Worm (Caenorhabditis elegans) whole organism, L1 larva: ENCODE data around the gene gop-3.
A peak's percentile ranks its signal among the peaks of the same experiment; 100 is the strongest.

Source experiments
- C16A3.4 ChIP-seq: fragments of 150-350 bp; optimal IDR thresholded peaks from 2 replicates; lab custom pipeline; 2014; ENCODE audit warnings: missing biosample characterization, missing genetic modification characterization
- aha-1 ChIP-seq: fragments of 150-350 bp; optimal IDR thresholded peaks from 2 replicates; lab custom pipeline; 2014; ENCODE audit warnings: missing biosample characterization, missing genetic modification characterization
- blmp-1 ChIP-seq: fragments of 150-350 bp; optimal IDR thresholded peaks from 2 replicates; lab custom pipeline; 2014; ENCODE audit warnings: missing biosample characterization, missing genetic modification characterization
- ceh-88 ChIP-seq: fragments of 200-800 bp; sonication (Bioruptor generic); IDR thresholded peaks from 2 replicates; pipeline ENCODE4 v1.3.6; 2022; ENCODE audit warnings: missing genetic modification characterization, missing compliant biosample characterization
- dsc-1 ChIP-seq: sonication (generic microtip); optimal IDR thresholded peaks from 2 replicates; lab custom pipeline; 2016; ENCODE audit warnings: mild to moderate bottlenecking, missing genetic modification characterization, missing compliant biosample characterization
- efl-1 ChIP-seq, 4 experiments: fragments of 150-350 bp; optimal IDR thresholded peaks in 3 of 4; peaks in 1 of 4; 1 replicate in 1 of 4; 2 replicates in 3 of 4; lab custom pipeline; 2014; ENCODE audit warnings: missing biosample characterization in 2 of 4, missing genetic modification characterization in 2 of 4, missing genetic modification reagents in 2 of 4
- egl-13 ChIP-seq: sonication (generic microtip); optimal IDR thresholded peaks from 2 replicates; lab custom pipeline; 2016; ENCODE audit warnings: missing genotype, missing genetic modification reagents, missing genetic modification characterization, missing compliant biosample characterization
- elt-2 ChIP-seq: sonication (generic microtip); optimal IDR thresholded peaks from 2 replicates; lab custom pipeline; 2016; ENCODE audit warnings: missing genetic modification characterization, mild to moderate bottlenecking, inconsistent platforms, missing compliant biosample characterization, missing genetic modification reagents
- ets-5 ChIP-seq: fragments of 200-800 bp; sonication (Bioruptor generic); IDR thresholded peaks from 2 replicates; pipeline ENCODE4 v1.3.6; 2022; ENCODE audit warnings: missing genetic modification characterization, missing compliant biosample characterization
- fkh-10 ChIP-seq: sonication (generic microtip); optimal IDR thresholded peaks from 2 replicates; lab custom pipeline; 2017; ENCODE audit warnings: missing biosample characterization, missing genetic modification reagents, missing genetic modification characterization
- fkh-8 ChIP-seq: sonication (generic microtip); optimal IDR thresholded peaks from 2 replicates; lab custom pipeline; 2016; ENCODE audit warnings: mild to moderate bottlenecking, missing genetic modification characterization, missing compliant biosample characterization
- fos-1 ChIP-seq: fragments of 150-350 bp; optimal IDR thresholded peaks from 2 replicates; lab custom pipeline; 2014; ENCODE audit warnings: missing biosample characterization, missing genetic modification characterization
- hlh-4 ChIP-seq: sonication (generic microtip); optimal IDR thresholded peaks from 2 replicates; lab custom pipeline; 2016; ENCODE audit warnings: mild to moderate bottlenecking, missing genetic modification characterization, missing compliant biosample characterization
- hpl-2 ChIP-seq: fragments of 150-350 bp; optimal IDR thresholded peaks from 2 replicates; lab custom pipeline; 2014; ENCODE audit warnings: missing biosample characterization, missing genetic modification reagents, missing genetic modification characterization
- isw-1 ChIP-seq: fragments of 200-800 bp; sonication (Bioruptor generic); IDR thresholded peaks from 2 replicates; pipeline ENCODE4 v1.3.6; 2022; ENCODE audit warnings: missing genetic modification characterization, missing compliant biosample characterization
- lin-13 ChIP-seq: fragments of 150-350 bp; optimal IDR thresholded peaks from 2 replicates; lab custom pipeline; 2014; ENCODE audit warnings: missing biosample characterization, missing genetic modification reagents, missing genetic modification characterization
- lin-35 ChIP-seq, 2 experiments: fragments of 150-350 bp; optimal IDR thresholded peaks; 2 replicates each; lab custom pipeline; 2014; ENCODE audit warnings: missing biosample characterization in 2 of 2, missing genetic modification characterization in 2 of 2, missing genetic modification reagents in 2 of 2
- lir-3 ChIP-seq: sonication (generic microtip); optimal IDR thresholded peaks from 2 replicates; lab custom pipeline; 2016; ENCODE audit warnings: mild to moderate bottlenecking, missing genetic modification characterization, moderate library complexity, missing compliant biosample characterization; ENCODE audit not compliant: poor library complexity
- lsy-2 ChIP-seq, 2 experiments: fragments of 150-350 bp; optimal IDR thresholded peaks; 2 replicates each; lab custom pipeline; 2014; ENCODE audit warnings: missing biosample characterization in 2 of 2, missing genetic modification characterization in 2 of 2
- mdl-1 ChIP-seq, 2 experiments: fragments of 150-350 bp; optimal IDR thresholded peaks; 2 replicates each; lab custom pipeline; 2014 to 2017; ENCODE audit warnings: missing biosample characterization in 2 of 2, missing genetic modification characterization in 2 of 2, inconsistent platforms in 1 of 2
- mep-1 ChIP-seq: fragments of 150-350 bp; optimal IDR thresholded peaks from 2 replicates; lab custom pipeline; 2014; ENCODE audit warnings: missing biosample characterization, missing genetic modification characterization
- nhr-11 ChIP-seq: fragments of 150-350 bp; optimal IDR thresholded peaks from 2 replicates; lab custom pipeline; 2014; ENCODE audit warnings: missing biosample characterization, missing genetic modification characterization
- nhr-19 ChIP-seq: fragments of 200-800 bp; sonication (Bioruptor generic); conservative IDR thresholded peaks from 2 replicates; pipeline ENCODE4 v1.3.6; 2022; ENCODE audit warnings: missing genetic modification characterization, missing compliant biosample characterization
- nhr-20 ChIP-seq: sonication (generic microtip); optimal IDR thresholded peaks from 2 replicates; lab custom pipeline; 2016; ENCODE audit warnings: mild to moderate bottlenecking, missing genetic modification characterization, missing compliant biosample characterization
- nhr-47 ChIP-seq: sonication (generic microtip); optimal IDR thresholded peaks from 2 replicates; lab custom pipeline; 2016; ENCODE audit warnings: mild to moderate bottlenecking, missing genetic modification characterization, moderate library complexity, missing compliant biosample characterization
- nhr-71 ChIP-seq: sonication (generic microtip); optimal IDR thresholded peaks from 2 replicates; lab custom pipeline; 2016; ENCODE audit warnings: mild to moderate bottlenecking, missing genetic modification characterization, moderate library complexity, missing compliant biosample characterization
- nhr-76 ChIP-seq: sonication (generic microtip); optimal IDR thresholded peaks from 2 replicates; lab custom pipeline; 2017; ENCODE audit warnings: missing biosample characterization, missing genetic modification characterization
- nhr-85 ChIP-seq: sonication (generic microtip); peaks from one replicate; lab custom pipeline; 2016; ENCODE audit warnings: missing genetic modification characterization, inconsistent platforms, missing compliant biosample characterization
- nhr-90 ChIP-seq: sonication (generic microtip); optimal IDR thresholded peaks from 2 replicates; lab custom pipeline; 2016; ENCODE audit warnings: mild to moderate bottlenecking, missing genetic modification characterization, missing compliant biosample characterization; ENCODE audit not compliant: poor library complexity
- sptf-1 ChIP-seq: fragments of 150-350 bp; optimal IDR thresholded peaks from 2 replicates; lab custom pipeline; 2014; ENCODE audit warnings: missing biosample characterization, missing genetic modification characterization
- sup-37 ChIP-seq: fragments of 200-800 bp; sonication (Bioruptor generic); optimal IDR thresholded peaks from 2 replicates; lab custom pipeline; 2018; ENCODE audit warnings: mild to moderate bottlenecking, missing genetic modification characterization, missing compliant biosample characterization
- swsn-7 ChIP-seq: sonication (generic microtip); optimal IDR thresholded peaks from 2 replicates; lab custom pipeline; 2016; ENCODE audit warnings: missing genetic modification characterization, missing compliant biosample characterization
- tbx-2 ChIP-seq: sonication (generic microtip); optimal IDR thresholded peaks from 2 replicates; lab custom pipeline; 2016; ENCODE audit warnings: missing genetic modification characterization, missing compliant biosample characterization
- tlp-1 ChIP-seq: fragments of 150-350 bp; optimal IDR thresholded peaks from 2 replicates; lab custom pipeline; 2014; ENCODE audit warnings: missing biosample characterization, missing genetic modification characterization
- unc-62 ChIP-seq: fragments of 150-350 bp; optimal IDR thresholded peaks from 2 replicates; lab custom pipeline; 2014; ENCODE audit warnings: missing biosample characterization, missing genetic modification reagents, missing genetic modification characterization
- unc-98 ChIP-seq: fragments of 200-800 bp; sonication (Bioruptor generic); IDR thresholded peaks from 2 replicates; pipeline ENCODE4 v1.3.6; 2022; ENCODE audit warnings: missing genetic modification characterization, missing compliant biosample characterization
- xbp-1 ChIP-seq: sonication (generic microtip); optimal IDR thresholded peaks from 2 replicates; lab custom pipeline; 2016; ENCODE audit warnings: missing genetic modification characterization, missing compliant biosample characterization
- ztf-4 ChIP-seq: fragments of 150-350 bp; optimal IDR thresholded peaks from 2 replicates; lab custom pipeline; 2014; ENCODE audit warnings: missing biosample characterization, missing genetic modification characterization

Gene gop-3

ce11 chrIII:5260394-5260793, at the start of gene gop-3:
TSS of gene gop-3 (plus strand) at chrIII:5260694.
- TF ChIP-seq nhr-47 (tag; lab: Kevin White, UChicago) = no peak
- no peak for TF ChIP-seq sptf-1
- no peak for TF ChIP-seq unc-98
- no peak for TF ChIP-seq nhr-76 (tag; lab: Kevin White, UChicago)
- TF ChIP-seq nhr-19 (GFP tag; lab: Robert Waterston, UW) = no peak
- TF ChIP-seq swsn-7 = no peak
- TF ChIP-seq unc-62 (GFP tag; lab: Kevin White, UChicago) = no peak
- TF ChIP-seq, all 84 proteins: peak for 0

ce11 chrIII:5211137-5211648, 49.3 kb upstream of the gop-3 start:
- peak; percentile 51 for TF ChIP-seq sup-37
- peak; percentile 41 for TF ChIP-seq nhr-90 (tag; lab: Kevin White, UChicago)
- TF ChIP-seq lsy-2 (tag; optimal IDR thresholded peaks at IDR 0.05; lab: Kevin White, UChicago) = peak; percentile 1 to 62
- peak; percentile 2 for TF ChIP-seq blmp-1 (tag; lab: Kevin White, UChicago)
- peak; percentile 56 for TF ChIP-seq nhr-47 (tag; lab: Kevin White, UChicago)
- peak; percentile 50 for TF ChIP-seq nhr-71
- peak; percentile 21 for TF ChIP-seq mep-1 (tag; lab: Kevin White, UChicago)
- TF ChIP-seq nhr-20 (tag; lab: Kevin White, UChicago) = peak; percentile 23
- peak; percentile 26 for TF ChIP-seq tbx-2
- TF ChIP-seq C16A3.4 (tag; lab: Kevin White, UChicago) = peak; percentile 6
- peak in 1 of 2 experiments; percentile 7 for TF ChIP-seq lin-35 (GFP tag; optimal IDR thresholded peaks at IDR 0.05; lab: Kevin White, UChicago)
- TF ChIP-seq efl-1 (optimal IDR thresholded peaks at IDR 0.05; lab: Kevin White, UChicago) = peak in 1 of 2 experiments; percentile 10
- TF ChIP-seq efl-1 (GFP tag; optimal IDR thresholded peaks at IDR 0.05 in 1 of 2; lab: Kevin White, UChicago) = peak in 1 of 2 experiments; percentile 56
- peak in 1 of 2 experiments; percentile 29 for TF ChIP-seq mdl-1 (tag; optimal IDR thresholded peaks at IDR 0.05; lab: Kevin White, UChicago)
- TF ChIP-seq xbp-1 (tag; lab: Kevin White, UChicago) = peak; percentile 26
- peak; percentile 19; the same call in 1 of the 2 replicates for TF ChIP-seq nhr-19 (GFP tag; lab: Robert Waterston, UW)
- peak; percentile 29 for TF ChIP-seq elt-2 (tag; lab: Kevin White, UChicago)
- TF ChIP-seq swsn-7 = peak; percentile 32
- peak; percentile 0 for TF ChIP-seq nhr-85 (tag; lab: Kevin White, UChicago)
- TF ChIP-seq ztf-4 (tag; lab: Kevin White, UChicago) = peak; percentile 22
- TF ChIP-seq, all 84 proteins: peak for 19; not testable (repeated sequence) for 65

- TF ChIP-seq nhr-19 (GFP tag; lab: Robert Waterston, UW) (no peak), egl-13 (tag; lab: Kevin White, UChicago) (no peak), tlp-1 (no peak), lin-13 (GFP tag; lab: Kevin White, UChicago) (no peak), isw-1 (GFP tag; lab: Robert Waterston, UW) (no peak), unc-62 (GFP tag; lab: Kevin White, UChicago) (no peak), fkh-10 (GFP tag; lab: Kevin White, UChicago) (no peak), elt-2 (tag; lab: Kevin White, UChicago) (no peak), aha-1 (tag; lab: Kevin White, UChicago) (no peak), nhr-11 (tag; lab: Kevin White, UChicago) (no peak), lsy-2 (tag; optimal IDR thresholded peaks at IDR 0.05; lab: Kevin White, UChicago) (no peak), sup-37 (no peak), mep-1 (tag; lab: Kevin White, UChicago) (no peak), hpl-2 (GFP tag; lab: Kevin White, UChicago) (no peak), ceh-88 (GFP tag; lab: Robert Waterston, UW) (no peak), fkh-8 (no peak), dsc-1 (tag; lab: Kevin White, UChicago) (no peak), blmp-1 (tag; lab: Kevin White, UChicago) (no peak)
Observed at ce11 chrIII:5214162-5214561, 46.3 kb upstream of the gop-3 start.

- TF ChIP-seq hlh-4 (tag; lab: Kevin White, UChicago) (no peak), hpl-2 (GFP tag; lab: Kevin White, UChicago) (no peak), fkh-8 (no peak), blmp-1 (tag; lab: Kevin White, UChicago) (no peak), fos-1 (tag; lab: Kevin White, UChicago) (no peak), ets-5 (GFP tag; lab: Robert Waterston, UW) (no peak), lir-3 (no peak)
- TF ChIP-seq, all 84 proteins: peak for 0
Observed at ce11 chrIII:5215375-5215774, 45.1 kb upstream of the gop-3 start, which contains the start of gene ZC155.4. TSS of gene ZC155.4 (minus strand) at chrIII:5215475.
